Worm (Caenorhabditis elegans) whole organism, L3 larva: ENCODE results near the gene acl-13.

Source experiments
- R02D3.7 ChIP-seq: fragments of 150-350 bp; optimal IDR thresholded peaks from 2 replicates; lab custom pipeline; 2014; ENCODE audit warnings: missing biosample characterization, missing genetic modification characterization
- aly-2 ChIP-seq: fragments of 150-350 bp; optimal IDR thresholded peaks from 2 replicates; lab custom pipeline; 2014; ENCODE audit warnings: missing biosample characterization, missing genetic modification characterization
- ceh-82 ChIP-seq: fragments of 150-350 bp; optimal IDR thresholded peaks from 2 replicates; lab custom pipeline; 2014; ENCODE audit warnings: missing biosample characterization, missing genetic modification characterization
- nhr-23 ChIP-seq: fragments of 150-350 bp; optimal IDR thresholded peaks from 2 replicates; lab custom pipeline; 2014; ENCODE audit warnings: missing biosample characterization, missing genetic modification reagents, missing genetic modification characterization
- snpc-4 ChIP-seq: fragments of 150-350 bp; optimal IDR thresholded peaks from 2 replicates; lab custom pipeline; 2014; ENCODE audit warnings: missing biosample characterization, missing genetic modification characterization
- unc-62 ChIP-seq: fragments of 150-350 bp; sonication (generic microtip); optimal IDR thresholded peaks from 4 replicates; lab custom pipeline; 2014; ENCODE audit warnings: missing biosample characterization, missing genetic modification reagents, missing genetic modification characterization
- zag-1 ChIP-seq: fragments of 150-350 bp; optimal IDR thresholded peaks from 2 replicates; lab custom pipeline; 2014; ENCODE audit warnings: missing biosample characterization, missing genetic modification characterization

ce11 chrIV:12389951-12390350 is 20.3 kb upstream of the acl-13 start, which contains the start of gene spe-45:
- no peak for TF ChIP-seq ceh-82
- no peak for TF ChIP-seq unc-62 (GFP tag; lab: Kevin White, UChicago)
- TF ChIP-seq nhr-23 (tag; lab: Kevin White, UChicago) = no peak
- no peak for TF ChIP-seq R02D3.7
- TF ChIP-seq snpc-4 (tag; lab: Kevin White, UChicago) = no peak
- TF ChIP-seq zag-1 (tag; lab: Kevin White, UChicago) = no peak
- no peak for TF ChIP-seq aly-2 (tag; lab: Kevin White, UChicago)
